Worm (Caenorhabditis elegans) whole organism, late embryonic: ENCODE results near the gene nhr-128.

Source experiments
- C38D4.7 ChIP-seq: fragments of 200-800 bp; sonication (Bioruptor generic); optimal IDR thresholded peaks from 2 replicates; lab custom pipeline; 2018; ENCODE audit warnings: mild to moderate bottlenecking, missing genetic modification characterization, moderate library complexity, missing compliant biosample characterization
- F13H6.1 ChIP-seq: sonication (generic microtip); optimal IDR thresholded peaks from 2 replicates; lab custom pipeline; 2016; ENCODE audit warnings: missing genetic modification characterization, missing compliant biosample characterization
- K02D7.2 ChIP-seq: sonication (generic microtip); optimal IDR thresholded peaks from 2 replicates; lab custom pipeline; 2017; ENCODE audit warnings: mild to moderate bottlenecking, missing genetic modification characterization, missing compliant biosample characterization
- K09A11.1 ChIP-seq: sonication (generic microtip); optimal IDR thresholded peaks from 2 replicates; lab custom pipeline; 2017; ENCODE audit warnings: antibody characterized with exemption, mild to moderate bottlenecking, missing genetic modification characterization, missing compliant biosample characterization; ENCODE audit not compliant: insufficient read depth
- T23F11.4 ChIP-seq: fragments of 200-800 bp; sonication (Bioruptor generic); optimal IDR thresholded peaks from 2 replicates; lab custom pipeline; 2018; ENCODE audit warnings: mild to moderate bottlenecking, missing genetic modification characterization, missing compliant biosample characterization
- ahr-1 ChIP-seq: sonication (generic microtip); optimal IDR thresholded peaks from 2 replicates; lab custom pipeline; 2016; ENCODE audit warnings: missing genetic modification characterization, missing compliant biosample characterization
- ceh-14 ChIP-seq: sonication (generic microtip); optimal IDR thresholded peaks from 2 replicates; lab custom pipeline; 2016; ENCODE audit warnings: missing genotype, missing genetic modification characterization, missing compliant biosample characterization
- ceh-18 ChIP-seq: sonication (generic microtip); optimal IDR thresholded peaks from 2 replicates; lab custom pipeline; 2016; ENCODE audit warnings: missing genetic modification characterization, missing compliant biosample characterization
- ceh-19 ChIP-seq: fragments of 200-800 bp; sonication (Bioruptor generic); optimal IDR thresholded peaks from 2 replicates; lab custom pipeline; 2018; ENCODE audit warnings: mild to moderate bottlenecking, missing genetic modification characterization, missing compliant biosample characterization
- ceh-2 ChIP-seq: sonication (generic microtip); optimal IDR thresholded peaks from 2 replicates; lab custom pipeline; 2016; ENCODE audit warnings: missing genotype, missing genetic modification characterization, missing compliant biosample characterization
- ceh-22 ChIP-seq: sonication (generic microtip); optimal IDR thresholded peaks from 2 replicates; lab custom pipeline; 2017; ENCODE audit warnings: missing biosample characterization, missing genetic modification characterization
- ceh-31 ChIP-seq: sonication (generic microtip); optimal IDR thresholded peaks from 2 replicates; lab custom pipeline; 2016; ENCODE audit warnings: missing genetic modification characterization, missing compliant biosample characterization
- ceh-48 ChIP-seq: sonication (generic microtip); optimal IDR thresholded peaks from 2 replicates; lab custom pipeline; 2016; ENCODE audit warnings: missing genetic modification characterization, inconsistent platforms, missing compliant biosample characterization
- ceh-6 ChIP-seq: fragments of 200-800 bp; sonication (Bioruptor generic); optimal IDR thresholded peaks from 2 replicates; lab custom pipeline; 2018; ENCODE audit warnings: mild to moderate bottlenecking, missing genetic modification characterization, missing compliant biosample characterization
- ceh-9 ChIP-seq: sonication (generic microtip); optimal IDR thresholded peaks from 2 replicates; lab custom pipeline; 2016; ENCODE audit warnings: mild to moderate bottlenecking, missing genetic modification characterization, inconsistent platforms, missing compliant biosample characterization
- dmd-4 ChIP-seq: sonication (generic microtip); optimal IDR thresholded peaks from 2 replicates; lab custom pipeline; 2016; ENCODE audit warnings: borderline replicate concordance, missing genetic modification characterization, missing compliant biosample characterization
- dve-1 ChIP-seq: sonication (generic microtip); optimal IDR thresholded peaks from 2 replicates; lab custom pipeline; 2017; ENCODE audit warnings: antibody characterized with exemption, mild to moderate bottlenecking, missing genetic modification characterization, missing compliant biosample characterization
- elt-4 ChIP-seq: sonication (generic microtip); optimal IDR thresholded peaks from 2 replicates; lab custom pipeline; 2016; ENCODE audit warnings: missing genetic modification characterization, missing compliant biosample characterization
- ets-4 ChIP-seq: sonication (generic microtip); optimal IDR thresholded peaks from 2 replicates; lab custom pipeline; 2016; ENCODE audit warnings: missing genetic modification characterization, missing compliant biosample characterization
- fkh-6 ChIP-seq: sonication (generic microtip); optimal IDR thresholded peaks from 2 replicates; lab custom pipeline; 2016; ENCODE audit warnings: missing genetic modification characterization, missing compliant biosample characterization
- gmeb-2 ChIP-seq: sonication (generic microtip); optimal IDR thresholded peaks from 2 replicates; lab custom pipeline; 2016; ENCODE audit warnings: missing genetic modification characterization, inconsistent platforms, missing compliant biosample characterization
- hlh-30 ChIP-seq: sonication (generic microtip); optimal IDR thresholded peaks from 2 replicates; lab custom pipeline; 2017; ENCODE audit warnings: antibody characterized with exemption, missing genetic modification characterization, missing compliant biosample characterization; ENCODE audit not compliant: insufficient read depth
- hlh-8 ChIP-seq: sonication (generic microtip); optimal IDR thresholded peaks from 2 replicates; lab custom pipeline; 2016; ENCODE audit warnings: missing genotype, missing genetic modification characterization, missing compliant biosample characterization
- lim-6 ChIP-seq: sonication (generic microtip); optimal IDR thresholded peaks from 2 replicates; lab custom pipeline; 2016; ENCODE audit warnings: missing genetic modification characterization, missing compliant biosample characterization
- madf-2 ChIP-seq: sonication (generic microtip); optimal IDR thresholded peaks from 2 replicates; lab custom pipeline; 2017; ENCODE audit warnings: missing genetic modification characterization, missing compliant biosample characterization
- odd-2 ChIP-seq: sonication (generic microtip); optimal IDR thresholded peaks from 2 replicates; lab custom pipeline; 2017; ENCODE audit warnings: antibody characterized with exemption, mild to moderate bottlenecking, missing genetic modification characterization, missing compliant biosample characterization
- pat-9 ChIP-seq: fragments of 200-800 bp; sonication (Bioruptor generic); optimal IDR thresholded peaks from 2 replicates; lab custom pipeline; 2018; ENCODE audit warnings: mild to moderate bottlenecking, missing genetic modification characterization, moderate library complexity, missing compliant biosample characterization
- pha-2 ChIP-seq: sonication (generic microtip); optimal IDR thresholded peaks from 2 replicates; lab custom pipeline; 2017; ENCODE audit warnings: mild to moderate bottlenecking, missing genetic modification characterization, missing compliant biosample characterization
- pha-4 ChIP-seq: fragments of 150-350 bp; optimal IDR thresholded peaks from 2 replicates; lab custom pipeline; 2018; ENCODE audit warnings: missing biosample characterization, missing genetic modification reagents, missing genetic modification characterization
- rnt-1 ChIP-seq: sonication (generic microtip); optimal IDR thresholded peaks from 2 replicates; lab custom pipeline; 2016; ENCODE audit warnings: missing genetic modification characterization, missing compliant biosample characterization
- sdc-2 ChIP-seq: sonication (generic microtip); optimal IDR thresholded peaks from 2 replicates; lab custom pipeline; 2016; ENCODE audit warnings: missing genotype, missing genetic modification characterization, missing compliant biosample characterization
- sox-4 ChIP-seq: sonication (generic microtip); optimal IDR thresholded peaks from 2 replicates; lab custom pipeline; 2017; ENCODE audit warnings: mild to moderate bottlenecking, missing genetic modification characterization, inconsistent platforms, missing compliant biosample characterization
- tbx-2 ChIP-seq: sonication (generic microtip); optimal IDR thresholded peaks from 2 replicates; lab custom pipeline; 2016; ENCODE audit warnings: missing genetic modification characterization, missing compliant biosample characterization
- tbx-7 ChIP-seq: sonication (generic microtip); optimal IDR thresholded peaks from 2 replicates; lab custom pipeline; 2016; ENCODE audit warnings: missing genotype, missing genetic modification characterization, missing compliant biosample characterization
- unc-42 ChIP-seq: sonication (generic microtip); optimal IDR thresholded peaks from 2 replicates; lab custom pipeline; 2016; ENCODE audit warnings: missing genotype, missing genetic modification characterization, missing compliant biosample characterization
- unc-55 ChIP-seq: sonication (generic microtip); optimal IDR thresholded peaks from 2 replicates; lab custom pipeline; 2017; ENCODE audit warnings: missing biosample characterization, missing genetic modification reagents, missing genetic modification characterization
- unc-86 ChIP-seq: sonication (generic microtip); optimal IDR thresholded peaks from 2 replicates; lab custom pipeline; 2016; ENCODE audit warnings: missing genetic modification characterization, missing compliant biosample characterization
- zip-5 ChIP-seq: sonication (generic microtip); optimal IDR thresholded peaks from 2 replicates; lab custom pipeline; 2016; ENCODE audit warnings: missing genetic modification characterization, missing compliant biosample characterization

Gene nhr-128

ce11 chrV:2216927-2217326 is 4.9 kb upstream of the nhr-128 start:
- TF ChIP-seq F13H6.1 (tag; lab: Kevin White, UChicago) (no peak), dmd-4 (tag; lab: Kevin White, UChicago) (no peak), zip-5 (no peak), ceh-9 (tag; lab: Kevin White, UChicago) (no peak), pha-4 (no peak), hlh-8 (tag; lab: Kevin White, UChicago) (no peak), ceh-48 (tag; lab: Kevin White, UChicago) (no peak), ceh-22 (tag; lab: Kevin White, UChicago) (no peak), K09A11.1 (no peak), T23F11.4 (no peak), odd-2 (tag; lab: Kevin White, UChicago) (no peak), ceh-2 (no peak), K02D7.2 (no peak), sox-4 (tag; lab: Kevin White, UChicago) (no peak)
- TF ChIP-seq, all 69 proteins: peak for 0

- peak; percentile 22 for TF ChIP-seq hlh-30 (tag; lab: Kevin White, UChicago)
- TF ChIP-seq ceh-19 (GFP tag; lab: Kevin White, UChicago), result no peak
- no peak for TF ChIP-seq unc-86 (tag; lab: Kevin White, UChicago)
- no peak for TF ChIP-seq ceh-31 (tag; lab: Kevin White, UChicago)
Measured at ce11 chrV:2218803-2219202, 3.1 kb upstream of the nhr-128 start, which contains the start of gene nhr-56. nhr-56 (plus strand) TSS chrV:2219004.

- TF ChIP-seq tbx-2 (tag; lab: Kevin White, UChicago) (no peak), sdc-2 (tag; lab: Kevin White, UChicago) (no peak), F13H6.1 (tag; lab: Kevin White, UChicago) (no peak), unc-42 (tag; lab: Kevin White, UChicago) (no peak), hlh-8 (tag; lab: Kevin White, UChicago) (no peak), lim-6 (tag; lab: Kevin White, UChicago) (no peak), elt-4 (no peak), tbx-7 (tag; lab: Kevin White, UChicago) (no peak), C38D4.7 (GFP tag; lab: Kevin White, UChicago) (no peak), ceh-31 (tag; lab: Kevin White, UChicago) (no peak), dve-1 (no peak), ceh-6 (GFP tag; lab: Kevin White, UChicago) (no peak), ceh-18 (tag; lab: Kevin White, UChicago) (no peak)
Measured at ce11 chrV:2225130-2225529, 3.3 kb downstream of the nhr-128 start, which contains the start of gene nhr-103. nhr-103 (plus strand) TSS chrV:2225430.

ce11 chrV:2226903-2227302 is 5.0 kb downstream of the nhr-128 start, which contains the start of gene nhr-18:
nhr-18 (plus strand) TSS chrV:2227203.
- TF ChIP-seq ceh-22 (tag; lab: Kevin White, UChicago), result no peak
- no peak for TF ChIP-seq ets-4 (tag; lab: Kevin White, UChicago)

- TF ChIP-seq ceh-14 (tag; lab: Kevin White, UChicago) (no peak), fkh-6 (tag; lab: Kevin White, UChicago) (no peak), pha-2 (tag; lab: Kevin White, UChicago) (no peak), sdc-2 (tag; lab: Kevin White, UChicago) (no peak), tbx-7 (tag; lab: Kevin White, UChicago) (no peak), unc-55 (GFP tag; lab: Kevin White, UChicago) (no peak), madf-2 (tag; lab: Kevin White, UChicago) (no peak), pat-9 (no peak), hlh-8 (tag; lab: Kevin White, UChicago) (no peak), ceh-18 (tag; lab: Kevin White, UChicago) (no peak), sox-4 (tag; lab: Kevin White, UChicago) (no peak), tbx-2 (tag; lab: Kevin White, UChicago) (no peak), rnt-1 (tag; lab: Kevin White, UChicago) (no peak), gmeb-2 (no peak), ahr-1 (no peak), pha-4 (no peak)
Measured at ce11 chrV:2228781-2229180, 6.9 kb downstream of the nhr-128 start, which contains the start of gene nhr-126. nhr-126 (plus strand) TSS chrV:2229081.
